Fruit fly (Drosophila melanogaster) whole organism, embryonic: ENCODE results near the gene CG1307.
A peak's percentile ranks its signal among the peaks of the same experiment; 100 is the strongest.

Experiments
- Abd-B ChIP-seq: fragments of 200-800 bp; sonication (Bioruptor generic); optimal IDR thresholded peaks from 2 replicates; lab custom pipeline; 2018; ENCODE audit warnings: missing biosample characterization, mild to moderate bottlenecking, missing genetic modification characterization, moderate library complexity
- Bgb ChIP-seq: fragments of 200-800 bp; sonication (Bioruptor generic); IDR thresholded peaks from 2 replicates; pipeline ENCODE4 v1.3.6; 2022; ENCODE audit warnings: missing biosample characterization, missing genetic modification characterization; ENCODE audit not compliant: partially characterized antibody
- CG1024 ChIP-seq: fragments of 200-800 bp; sonication (Bioruptor generic); IDR thresholded peaks from 2 replicates; pipeline ENCODE4 v1.3.6; 2022; ENCODE audit warnings: missing biosample characterization, missing genetic modification characterization
- CG15514 ChIP-seq: fragments of 200-800 bp; sonication (Bioruptor generic); optimal IDR thresholded peaks from 3 replicates; lab custom pipeline; 2017; ENCODE audit warnings: missing biosample characterization, missing genetic modification characterization, mild to moderate bottlenecking, moderate library complexity, missing genetic modification reagents
- CG15601 ChIP-seq: fragments of 200-800 bp; sonication (Bioruptor generic); optimal IDR thresholded peaks from 3 replicates; lab custom pipeline; 2019; ENCODE audit warnings: missing biosample characterization, mild to moderate bottlenecking, missing genetic modification characterization, moderate library complexity
- CG1603 ChIP-seq: fragments of 200-800 bp; sonication (Bioruptor generic); optimal IDR thresholded peaks from 2 replicates; lab custom pipeline; 2019; ENCODE audit warnings: missing biosample characterization, mild to moderate bottlenecking, missing genetic modification characterization, moderate library complexity
- CG17912 ChIP-seq: fragments of 200-800 bp; sonication (Bioruptor generic); optimal IDR thresholded peaks from 2 replicates; lab custom pipeline; 2018; ENCODE audit warnings: missing biosample characterization, mild to moderate bottlenecking, missing genetic modification characterization
- CG2712 ChIP-seq: fragments of 200-800 bp; optimal IDR thresholded peaks from 3 replicates; lab custom pipeline; 2019; ENCODE audit warnings: missing biosample characterization, mild to moderate bottlenecking, missing genetic modification characterization, moderate library complexity
- CG33557 ChIP-seq: fragments of 200-800 bp; sonication (Bioruptor generic); optimal IDR thresholded peaks from 2 replicates; lab custom pipeline; 2019; ENCODE audit warnings: missing biosample characterization, mild to moderate bottlenecking, missing genetic modification characterization, moderate library complexity
- CG3847 ChIP-seq: fragments of 200-800 bp; sonication (Bioruptor generic); IDR thresholded peaks from 2 replicates; pipeline ENCODE4 v1.3.6; 2022; ENCODE audit warnings: missing biosample characterization, missing genetic modification characterization
- CG5953 ChIP-seq: fragments of 200-800 bp; sonication (Bioruptor generic); IDR thresholded peaks from 2 replicates; pipeline ENCODE4 v1.3.6; 2022; ENCODE audit warnings: missing biosample characterization, missing genetic modification characterization
- CG8359 ChIP-seq: fragments of 200-800 bp; sonication (Bioruptor generic); optimal IDR thresholded peaks from 2 replicates; lab custom pipeline; 2017; ENCODE audit warnings: missing biosample characterization, mild to moderate bottlenecking, missing genetic modification characterization, borderline replicate concordance
- CG8388 ChIP-seq: fragments of 200-800 bp; sonication (Bioruptor generic); optimal IDR thresholded peaks from 2 replicates; lab custom pipeline; 2019; ENCODE audit warnings: missing biosample characterization, mild to moderate bottlenecking, missing genetic modification characterization, moderate library complexity
- CG8765 ChIP-seq: fragments of 200-800 bp; sonication (Bioruptor generic); IDR thresholded peaks from 2 replicates; pipeline ENCODE4 v1.3.6; 2022; ENCODE audit warnings: missing biosample characterization, missing genetic modification characterization
- CG9817 ChIP-seq: fragments of 200-800 bp; sonication (Bioruptor generic); optimal IDR thresholded peaks from 2 replicates; lab custom pipeline; 2018; ENCODE audit warnings: missing biosample characterization, mild to moderate bottlenecking, missing genetic modification characterization, moderate library complexity
- CoRest ChIP-seq: fragments of 200-800 bp; sonication (Bioruptor generic); optimal IDR thresholded peaks from 3 replicates; lab custom pipeline; 2018; ENCODE audit warnings: missing biosample characterization, mild to moderate bottlenecking, missing genetic modification characterization, moderate library complexity
- Dll ChIP-seq: fragments of 200-800 bp; sonication (Bioruptor generic); IDR thresholded peaks from 4 replicates; pipeline ENCODE4 v1.3.6; 2022; ENCODE audit warnings: missing biosample characterization, missing genetic modification characterization; ENCODE audit not compliant: partially characterized antibody
- Max ChIP-seq: fragments of 200-800 bp; sonication (Bioruptor generic); optimal IDR thresholded peaks from 2 replicates; lab custom pipeline; 2016; ENCODE audit warnings: missing biosample characterization, mild to moderate bottlenecking, missing genetic modification characterization
- Mes4 ChIP-seq: fragments of 200-800 bp; sonication (Bioruptor generic); optimal IDR thresholded peaks from 2 replicates; lab custom pipeline; 2016; ENCODE audit warnings: missing biosample characterization, missing genetic modification characterization
- NC2β ChIP-seq: fragments of 200-800 bp; sonication (Bioruptor generic); optimal IDR thresholded peaks from 2 replicates; lab custom pipeline; 2016; ENCODE audit warnings: missing biosample characterization, missing genetic modification characterization
- Nf-YB ChIP-seq: fragments of 200-800 bp; sonication (Bioruptor generic); optimal IDR thresholded peaks from 3 replicates; lab custom pipeline; 2019; ENCODE audit warnings: missing biosample characterization, mild to moderate bottlenecking, missing genetic modification characterization, moderate library complexity
- Pdp1 ChIP-seq, 2 experiments: fragments of 200-800 bp; sonication (Bioruptor generic); optimal IDR thresholded peaks; 3 replicates each; lab custom pipeline; 2016; ENCODE audit warnings: missing biosample characterization in 2 of 2, missing genetic modification characterization in 2 of 2, mild to moderate bottlenecking in 1 of 2, moderate library complexity in 1 of 2
- Sin3A ChIP-seq: fragments of >200 bp; optimal IDR thresholded peaks from 2 replicates; lab custom pipeline; 2018
- YL-1 ChIP-seq: fragments of 200-800 bp; sonication (Bioruptor generic); optimal IDR thresholded peaks from 3 replicates; lab custom pipeline; 2017; ENCODE audit warnings: missing biosample characterization, mild to moderate bottlenecking, missing genetic modification characterization
- dimm ChIP-seq: fragments of 200-800 bp; sonication (Bioruptor generic); IDR thresholded peaks from 2 replicates; pipeline ENCODE4 v1.3.6; 2022; ENCODE audit warnings: missing biosample characterization, missing genetic modification characterization
- dmrt99B ChIP-seq: fragments of 200-800 bp; sonication (Bioruptor generic); optimal IDR thresholded peaks from 2 replicates; lab custom pipeline; 2018; ENCODE audit warnings: missing biosample characterization, mild to moderate bottlenecking, missing genetic modification characterization, moderate library complexity
- emc ChIP-seq: fragments of 200-800 bp; sonication (Bioruptor generic); optimal IDR thresholded peaks from 2 replicates; lab custom pipeline; 2016; ENCODE audit warnings: missing biosample characterization, missing genetic modification characterization
- eve ChIP-seq, 2 experiments: fragments of >200 bp; optimal IDR thresholded peaks; 2 replicates each; lab custom pipeline; 2017; ENCODE audit warnings: missing biosample characterization in 2 of 2, missing genetic modification characterization in 2 of 2
- exex ChIP-seq: fragments of 200-800 bp; sonication (Bioruptor generic); optimal IDR thresholded peaks from 4 replicates; lab custom pipeline; 2018; ENCODE audit warnings: missing biosample characterization, mild to moderate bottlenecking, missing genetic modification characterization, moderate library complexity
- fu2 ChIP-seq: fragments of 200-800 bp; sonication (Bioruptor generic); optimal IDR thresholded peaks from 2 replicates; lab custom pipeline; 2016; ENCODE audit warnings: missing biosample characterization, missing genetic modification characterization
- grau ChIP-seq: fragments of 200-800 bp; optimal IDR thresholded peaks from 3 replicates; lab custom pipeline; 2019; ENCODE audit warnings: missing biosample characterization, mild to moderate bottlenecking, missing genetic modification characterization, moderate library complexity
- grn ChIP-seq: fragments of 200-800 bp; sonication (Bioruptor generic); optimal IDR thresholded peaks from 3 replicates; lab custom pipeline; 2017; ENCODE audit warnings: missing biosample characterization, missing genetic modification characterization
- gro ChIP-seq: fragments of 200-800 bp; sonication (Bioruptor generic); optimal IDR thresholded peaks from 2 replicates; lab custom pipeline; 2016; ENCODE audit warnings: missing biosample characterization, missing genetic modification characterization
- lov ChIP-seq, 2 experiments: fragments of 200-800 bp in 1 of 2; fragments of >200 bp in 1 of 2; sonication (Bioruptor generic) in 1 of 2; IDR thresholded peaks in 1 of 2; optimal IDR thresholded peaks in 1 of 2; 2 replicates in 1 of 2; 3 replicates in 1 of 2; pipeline versions ENCODE4 v1.3.6 to Lab custom; 2017 to 2022; ENCODE audit warnings: missing biosample characterization in 1 of 2, missing genetic modification characterization in 1 of 2
- pnt ChIP-seq: fragments of 200-800 bp; sonication (Bioruptor generic); optimal IDR thresholded peaks from 3 replicates; lab custom pipeline; 2016; ENCODE audit warnings: missing biosample characterization, missing genetic modification characterization
- prd ChIP-seq, 3 experiments: fragments of >200 bp in 2 of 3; fragments of 200-800 bp in 1 of 3; sonication (Bioruptor generic) in 1 of 3; optimal IDR thresholded peaks in 2 of 3; IDR thresholded peaks in 1 of 3; 2 replicates in 2 of 3; 3 replicates in 1 of 3; pipeline versions ENCODE4 v1.3.6 to Lab custom; 2017 to 2022; ENCODE audit warnings: missing biosample characterization in 1 of 3, missing genetic modification characterization in 1 of 3
- pzg ChIP-seq: fragments of 200-800 bp; sonication (Bioruptor generic); optimal IDR thresholded peaks from 3 replicates; lab custom pipeline; 2018; ENCODE audit warnings: missing biosample characterization, mild to moderate bottlenecking, missing genetic modification characterization, moderate library complexity
- seq ChIP-seq: fragments of 200-800 bp; sonication (Bioruptor generic); IDR thresholded peaks from 2 replicates; pipeline ENCODE4 v1.3.6; 2022; ENCODE audit warnings: missing biosample characterization, missing genetic modification characterization
- stwl ChIP-seq: fragments of 200-800 bp; sonication (Bioruptor generic); optimal IDR thresholded peaks from 3 replicates; lab custom pipeline; 2018; ENCODE audit warnings: missing biosample characterization, mild to moderate bottlenecking, missing genetic modification characterization, moderate library complexity
- sug ChIP-seq: fragments of 200-800 bp; optimal IDR thresholded peaks from 2 replicates; lab custom pipeline; 2019; ENCODE audit warnings: missing biosample characterization, mild to moderate bottlenecking, missing genetic modification characterization, moderate library complexity
- trem ChIP-seq: fragments of 200-800 bp; optimal IDR thresholded peaks from 3 replicates; lab custom pipeline; 2019; ENCODE audit warnings: missing biosample characterization, mild to moderate bottlenecking, missing genetic modification characterization, moderate library complexity
- zen ChIP-seq: fragments of 200-800 bp; sonication (Bioruptor generic); optimal IDR thresholded peaks from 3 replicates; lab custom pipeline; 2018; ENCODE audit warnings: missing biosample characterization, mild to moderate bottlenecking, missing genetic modification characterization, moderate library complexity
- zfh2 ChIP-seq: fragments of 200-800 bp; sonication (Bioruptor generic); optimal IDR thresholded peaks from 2 replicates; lab custom pipeline; 2016; ENCODE audit warnings: missing biosample characterization, missing genetic modification characterization

Gene CG1307

DNA sequence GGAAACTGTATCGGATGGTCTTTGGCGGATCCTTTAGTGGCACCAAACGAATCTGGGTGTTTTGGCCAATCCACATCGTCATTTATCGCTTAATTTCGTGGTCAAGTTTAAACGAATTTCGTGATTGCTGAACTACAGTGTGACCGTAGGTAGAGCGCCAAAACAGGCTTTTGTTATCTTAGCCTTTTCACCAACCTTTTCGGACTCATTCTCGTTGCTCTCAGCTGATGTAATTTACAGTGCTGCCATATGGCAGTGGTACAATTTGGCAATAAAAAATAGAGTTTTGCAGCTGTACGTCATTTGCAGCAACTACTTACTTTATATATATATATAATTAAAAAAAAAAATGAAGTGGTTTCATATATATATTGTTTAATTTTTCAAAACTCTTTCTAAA lies 2.7 kb upstream of the CG1307 start, which contains the start of gene agt (continued):
- TF ChIP-seq CG15514 (GFP tag; lab: Kevin White, UChicago) (peak; percentile 73), CG1024 (no peak), Sin3A (peak; percentile 4), CG33557 (GFP tag; lab: Kevin White, UChicago) (no peak), emc (GFP tag; lab: Kevin White, UChicago) (no peak), zen (tag; lab: Kevin White, UChicago) (peak; percentile 76), sug (tag; lab: Kevin White, UChicago) (peak; percentile 27), CG15601 (peak; percentile 10), pnt (GFP tag; lab: Kevin White, UChicago) (no peak), zfh2 (GFP tag; lab: Kevin White, UChicago) (no peak), Mes4 (GFP tag; lab: Kevin White, UChicago) (no peak), trem (tag; lab: Kevin White, UChicago) (peak; percentile 78), dimm (GFP tag; lab: Robert Waterston, UW) (no peak), seq (GFP tag; lab: Robert Waterston, UW) (no peak), CG8388 (peak; percentile 48), eve (GFP tag; optimal IDR thresholded peaks at IDR 0.05; lab: Kevin White, UChicago) (no peak), CG8359 (GFP tag; lab: Kevin White, UChicago) (no peak), CG3847 (GFP tag; lab: Robert Waterston, UW) (peak; percentile 60; the same call in 1 of the 2 replicates), fu2 (GFP tag; lab: Kevin White, UChicago) (no peak), prd (optimal IDR thresholded peaks at IDR 0.05; lab: Kevin White, UChicago) (no peak), prd (GFP tag; IDR thresholded peaks at IDR 0.05; lab: Robert Waterston, UW) (0 out of 3 replicates have a peak, but pooled peaks have one; percentile 6), Dll (GFP tag; lab: Robert Waterston, UW) (peak; percentile 45; the same call in 2 of the 4 replicates), lov (optimal IDR thresholded peaks at IDR 0.05; lab: Kevin White, UChicago) (no peak), lov (GFP tag; IDR thresholded peaks at IDR 0.05; lab: Robert Waterston, UW) (no peak), YL-1 (GFP tag; lab: Kevin White, UChicago) (peak; percentile 66), dmrt99B (tag; lab: Kevin White, UChicago) (no peak), exex (tag; lab: Kevin White, UChicago) (no peak), stwl (tag; lab: Kevin White, UChicago) (peak; percentile 93), CoRest (peak; percentile 52), Bgb (peak; percentile 37; the same call in 1 of the 2 replicates), Abd-B (GFP tag; lab: Kevin White, UChicago) (peak; percentile 78), CG8765 (GFP tag; lab: Robert Waterston, UW) (no peak), CG1603 (tag; lab: Kevin White, UChicago) (peak; percentile 76), Pdp1 (GFP tag; optimal IDR thresholded peaks at IDR 0.05; lab: Kevin White, UChicago) (peak in 1 of 2 experiments; percentile 82), CG5953 (GFP tag; lab: Robert Waterston, UW) (no peak), pzg (GFP tag; lab: Kevin White, UChicago) (peak; percentile 85), NC2β (peak; percentile 3), grn (GFP tag; lab: Kevin White, UChicago) (no peak), gro (no peak), Max (peak; percentile 11), CG9817 (tag; lab: Kevin White, UChicago) (peak; percentile 11), CG17912 (GFP tag; lab: Kevin White, UChicago) (peak; percentile 5), CG2712 (tag; lab: Kevin White, UChicago) (peak; percentile 50), grau (tag; lab: Kevin White, UChicago) (peak; percentile 16), Nf-YB (GFP tag; lab: Kevin White, UChicago) (peak; percentile 3)
